Fruit fly (Drosophila melanogaster) whole organism, embryonic: ENCODE data around the gene Tango5.

ENCODE experiments used
- ATbp ChIP-seq: fragments of 200-800 bp; sonication (Bioruptor generic); optimal IDR thresholded peaks from 2 replicates; lab custom pipeline; 2017; ENCODE audit warnings: missing biosample characterization, mild to moderate bottlenecking, missing genetic modification characterization, missing genetic modification reagents
- Aef1 ChIP-seq: fragments of 200-800 bp; sonication (Bioruptor generic); IDR thresholded peaks from 3 replicates; pipeline ENCODE4 v1.3.6; 2022; ENCODE audit warnings: missing biosample characterization, missing genetic modification characterization
- Awh ChIP-seq: fragments of 200-800 bp; sonication (Bioruptor generic); IDR thresholded peaks from 2 replicates; pipeline ENCODE4, ENCODE4 v1.3.6; 2022; ENCODE audit warnings: missing biosample characterization, missing genetic modification characterization
- CG10959 ChIP-seq: fragments of 200-800 bp; sonication (Bioruptor generic); IDR thresholded peaks from 2 replicates; pipeline ENCODE4 v1.3.6; 2022; ENCODE audit warnings: missing biosample characterization, missing genetic modification characterization
- CG11247 ChIP-seq: fragments of 200-800 bp; sonication (Bioruptor generic); IDR thresholded peaks from 2 replicates; pipeline ENCODE4 v1.3.6; 2022; ENCODE audit warnings: missing biosample characterization, missing genetic modification characterization
- CG11504 ChIP-seq: fragments of 200-800 bp; sonication (Bioruptor generic); optimal IDR thresholded peaks from 3 replicates; lab custom pipeline; 2019; ENCODE audit warnings: missing biosample characterization, mild to moderate bottlenecking, missing genetic modification characterization, moderate library complexity
- CG12299 ChIP-seq: fragments of 200-800 bp; sonication (Bioruptor generic); optimal IDR thresholded peaks from 2 replicates; lab custom pipeline; 2018; ENCODE audit warnings: missing biosample characterization, mild to moderate bottlenecking, missing genetic modification characterization
- CG1529 ChIP-seq: fragments of 200-800 bp; sonication (Bioruptor generic); optimal IDR thresholded peaks from 3 replicates; lab custom pipeline; 2018; ENCODE audit warnings: missing biosample characterization, missing genetic modification characterization
- CG15514 ChIP-seq: fragments of 200-800 bp; sonication (Bioruptor generic); optimal IDR thresholded peaks from 3 replicates; lab custom pipeline; 2017; ENCODE audit warnings: missing biosample characterization, missing genetic modification characterization, mild to moderate bottlenecking, moderate library complexity, missing genetic modification reagents
- CG15601 ChIP-seq: fragments of 200-800 bp; sonication (Bioruptor generic); optimal IDR thresholded peaks from 3 replicates; lab custom pipeline; 2019; ENCODE audit warnings: missing biosample characterization, mild to moderate bottlenecking, missing genetic modification characterization, moderate library complexity
- CG17568 ChIP-seq: fragments of 200-800 bp; sonication (Bioruptor generic); optimal IDR thresholded peaks from 2 replicates; lab custom pipeline; 2018; ENCODE audit warnings: missing biosample characterization, mild to moderate bottlenecking, missing genetic modification characterization, moderate library complexity
- CG2875 ChIP-seq: fragments of 200-800 bp; sonication (Bioruptor generic); optimal IDR thresholded peaks from 2 replicates; lab custom pipeline; 2017; ENCODE audit warnings: missing biosample characterization, mild to moderate bottlenecking, missing genetic modification characterization, missing genetic modification reagents
- CG3281 ChIP-seq: fragments of 200-800 bp; sonication (Bioruptor generic); optimal IDR thresholded peaks from 3 replicates; lab custom pipeline; 2017; ENCODE audit warnings: missing biosample characterization, mild to moderate bottlenecking, missing genetic modification characterization
- CG33557 ChIP-seq: fragments of 200-800 bp; sonication (Bioruptor generic); optimal IDR thresholded peaks from 2 replicates; lab custom pipeline; 2019; ENCODE audit warnings: missing biosample characterization, mild to moderate bottlenecking, missing genetic modification characterization, moderate library complexity
- CG3726 ChIP-seq: fragments of 200-800 bp; sonication (Bioruptor generic); IDR thresholded peaks from 3 replicates; pipeline ENCODE4, ENCODE4 v1.3.6; 2022; ENCODE audit warnings: missing biosample characterization, missing genetic modification characterization
- CG4360 ChIP-seq: fragments of 200-800 bp; sonication (Bioruptor generic); IDR thresholded peaks from 2 replicates; pipeline ENCODE4 v1.3.6; 2022; ENCODE audit warnings: missing biosample characterization, missing genetic modification characterization
- CG43689 ChIP-seq: fragments of 200-800 bp; sonication (Bioruptor generic); IDR thresholded peaks from 2 replicates; pipeline ENCODE4 v1.3.6; 2022; ENCODE audit warnings: missing biosample characterization, missing genetic modification characterization
- CG7357 ChIP-seq: fragments of 200-800 bp; sonication (Bioruptor generic); IDR thresholded peaks from 3 replicates; pipeline ENCODE4 v1.3.6; 2022; ENCODE audit warnings: missing biosample characterization, missing genetic modification characterization
- CG7372 ChIP-seq: fragments of 200-800 bp; sonication (Bioruptor generic); IDR thresholded peaks from 2 replicates; pipeline ENCODE4 v1.3.6; 2022; ENCODE audit warnings: missing biosample characterization, missing genetic modification characterization
- CG9797 ChIP-seq: fragments of 200-800 bp; sonication (Bioruptor generic); optimal IDR thresholded peaks from 3 replicates; lab custom pipeline; 2018; ENCODE audit warnings: missing biosample characterization, mild to moderate bottlenecking, missing genetic modification characterization
- Dek ChIP-seq: fragments of 200-800 bp; sonication (Bioruptor generic); optimal IDR thresholded peaks from 3 replicates; lab custom pipeline; 2019; ENCODE audit warnings: missing biosample characterization, mild to moderate bottlenecking, missing genetic modification characterization, moderate library complexity
- Doc2 ChIP-seq: fragments of 200-800 bp; sonication (Bioruptor generic); IDR thresholded peaks from 2 replicates; pipeline ENCODE4 v1.3.6; 2022; ENCODE audit warnings: missing biosample characterization, missing genetic modification characterization
- Dp ChIP-seq: fragments of 200-800 bp; sonication (Bioruptor generic); optimal IDR thresholded peaks from 2 replicates; lab custom pipeline; 2018; ENCODE audit warnings: missing biosample characterization, mild to moderate bottlenecking, missing genetic modification characterization, moderate library complexity
- Hand ChIP-seq: fragments of 200-800 bp; sonication (Bioruptor generic); optimal IDR thresholded peaks from 2 replicates; lab custom pipeline; 2017; ENCODE audit warnings: mild to moderate bottlenecking, missing biosample characterization, missing genetic modification reagents, missing genetic modification characterization
- Hmx ChIP-seq: fragments of 200-800 bp; sonication (Bioruptor generic); optimal IDR thresholded peaks from 2 replicates; lab custom pipeline; 2016; ENCODE audit warnings: missing biosample characterization, missing genetic modification characterization
- Hr51 ChIP-seq, 2 experiments: fragments of 200-800 bp; sonication (Bioruptor generic); optimal IDR thresholded peaks; 2 replicates in 1 of 2; 3 replicates in 1 of 2; lab custom pipeline; 2016 to 2018; ENCODE audit warnings: missing biosample characterization in 2 of 2, missing genetic modification characterization in 2 of 2, mild to moderate bottlenecking in 1 of 2, moderate library complexity in 1 of 2
- Kr ChIP-seq: fragments of 200-800 bp; sonication (Bioruptor generic); optimal IDR thresholded peaks from 2 replicates; lab custom pipeline; 2017; ENCODE audit warnings: missing biosample characterization, mild to moderate bottlenecking, missing genetic modification characterization
- Mrtf ChIP-seq: fragments of 200-800 bp; sonication (Bioruptor generic); IDR thresholded peaks from 3 replicates; pipeline ENCODE4 v1.3.6; 2022; ENCODE audit warnings: missing biosample characterization, missing genetic modification characterization
- Ravus ChIP-seq: fragments of 200-800 bp; sonication (Bioruptor generic); IDR thresholded peaks from 2 replicates; pipeline ENCODE4 v1.3.6; 2022; ENCODE audit warnings: missing biosample characterization, missing genetic modification characterization
- Rx ChIP-seq: fragments of 200-800 bp; sonication (Bioruptor generic); IDR thresholded peaks from 2 replicates; pipeline ENCODE4 v1.3.6; 2022; ENCODE audit warnings: missing biosample characterization, missing genetic modification characterization
- Ssrp ChIP-seq: fragments of 200-800 bp; sonication (Bioruptor generic); optimal IDR thresholded peaks from 2 replicates; lab custom pipeline; 2018; ENCODE audit warnings: missing biosample characterization, mild to moderate bottlenecking, missing genetic modification characterization, moderate library complexity
- YL-1 ChIP-seq: fragments of 200-800 bp; sonication (Bioruptor generic); optimal IDR thresholded peaks from 3 replicates; lab custom pipeline; 2017; ENCODE audit warnings: missing biosample characterization, mild to moderate bottlenecking, missing genetic modification characterization
- bcd ChIP-seq: fragments of 200-800 bp; sonication (Bioruptor generic); optimal IDR thresholded peaks from 2 replicates; lab custom pipeline; 2017; ENCODE audit warnings: missing biosample characterization, mild to moderate bottlenecking, missing genetic modification characterization
- dm ChIP-seq: fragments of 200-800 bp; sonication (Bioruptor generic); optimal IDR thresholded peaks from 3 replicates; lab custom pipeline; 2016; ENCODE audit warnings: missing biosample characterization, missing genetic modification characterization
- eyg ChIP-seq: fragments of 200-800 bp; sonication (Bioruptor generic); optimal IDR thresholded peaks from 3 replicates; lab custom pipeline; 2016; ENCODE audit warnings: missing biosample characterization, missing genetic modification characterization
- gfzf ChIP-seq: fragments of 200-800 bp; sonication (Bioruptor generic); optimal IDR thresholded peaks from 2 replicates; lab custom pipeline; 2016; ENCODE audit warnings: missing biosample characterization, mild to moderate bottlenecking, missing genetic modification characterization, moderate library complexity
- ind ChIP-seq: fragments of 200-800 bp; sonication (Bioruptor generic); optimal IDR thresholded peaks from 3 replicates; lab custom pipeline; 2016; ENCODE audit warnings: missing biosample characterization, missing genetic modification characterization
- lmd ChIP-seq: fragments of 200-800 bp; sonication (Bioruptor generic); IDR thresholded peaks from 2 replicates; pipeline ENCODE4 v1.3.6; 2022; ENCODE audit warnings: missing biosample characterization, missing genetic modification characterization
- lola ChIP-seq, 3 experiments: fragments of >200 bp in 2 of 3; fragments of 200-800 bp in 1 of 3; sonication (Bioruptor generic) in 1 of 3; optimal IDR thresholded peaks; 2 replicates each; lab custom pipeline; 2017 to 2019; ENCODE audit warnings: missing biosample characterization in 3 of 3, missing genetic modification characterization in 3 of 3, mild to moderate bottlenecking in 1 of 3, moderate library complexity in 1 of 3
- nerfin-2 ChIP-seq: fragments of 200-800 bp; sonication (Bioruptor generic); IDR thresholded peaks from 2 replicates; pipeline ENCODE4 v1.3.6; 2022; ENCODE audit warnings: missing biosample characterization, missing genetic modification characterization; ENCODE audit not compliant: partially characterized antibody
- oc ChIP-seq: fragments of 200-800 bp; sonication (Bioruptor generic); optimal IDR thresholded peaks from 2 replicates; lab custom pipeline; 2018; ENCODE audit warnings: missing biosample characterization, mild to moderate bottlenecking, missing genetic modification characterization, moderate library complexity
- rib ChIP-seq: fragments of 200-800 bp; sonication (Bioruptor generic); IDR thresholded peaks from 2 replicates; pipeline ENCODE4 v1.3.6; 2022; ENCODE audit warnings: missing biosample characterization, missing genetic modification characterization
- salm ChIP-seq: fragments of 200-800 bp; sonication (Bioruptor generic); optimal IDR thresholded peaks from 2 replicates; lab custom pipeline; 2018; ENCODE audit warnings: missing biosample characterization, mild to moderate bottlenecking, missing genetic modification characterization
- scrt ChIP-seq: fragments of 200-800 bp; sonication (Bioruptor generic); optimal IDR thresholded peaks from 2 replicates; lab custom pipeline; 2018; ENCODE audit warnings: missing biosample characterization, mild to moderate bottlenecking, missing genetic modification characterization, moderate library complexity
- sens-2 ChIP-seq: fragments of 200-800 bp; sonication (Bioruptor generic); IDR thresholded peaks from 2 replicates; pipeline ENCODE4 v1.3.6; 2022; ENCODE audit warnings: missing biosample characterization, missing genetic modification characterization
- slp2 ChIP-seq: fragments of 200-800 bp; sonication (Bioruptor generic); optimal IDR thresholded peaks from 2 replicates; lab custom pipeline; 2016; ENCODE audit warnings: missing biosample characterization, missing genetic modification characterization
- stc ChIP-seq: fragments of 200-800 bp; sonication (Bioruptor generic); IDR thresholded peaks from 2 replicates; pipeline ENCODE4 v1.3.6; 2022; ENCODE audit warnings: missing biosample characterization, missing genetic modification characterization
- tio ChIP-seq: fragments of 200-800 bp; sonication (Bioruptor generic); optimal IDR thresholded peaks from 2 replicates; lab custom pipeline; 2017; ENCODE audit warnings: missing biosample characterization, missing genetic modification characterization, inconsistent platforms
- tll ChIP-seq, 2 experiments: fragments of 200-800 bp in 1 of 2; fragments of >200 bp in 1 of 2; sonication (Bioruptor generic) in 1 of 2; optimal IDR thresholded peaks; 2 replicates each; lab custom pipeline; 2017 to 2019; ENCODE audit warnings: missing biosample characterization in 2 of 2, missing genetic modification characterization in 2 of 2, mild to moderate bottlenecking in 1 of 2, moderate library complexity in 1 of 2
- unpg ChIP-seq: fragments of 200-800 bp; sonication (Bioruptor generic); optimal IDR thresholded peaks from 3 replicates; lab custom pipeline; 2018; ENCODE audit warnings: missing biosample characterization, mild to moderate bottlenecking, missing genetic modification characterization, moderate library complexity
- wdn ChIP-seq: fragments of 200-800 bp; sonication (Bioruptor generic); IDR thresholded peaks from 2 replicates; pipeline ENCODE4 v1.3.6; 2022; ENCODE audit warnings: missing biosample characterization, missing genetic modification characterization

Gene Tango5

DNA sequence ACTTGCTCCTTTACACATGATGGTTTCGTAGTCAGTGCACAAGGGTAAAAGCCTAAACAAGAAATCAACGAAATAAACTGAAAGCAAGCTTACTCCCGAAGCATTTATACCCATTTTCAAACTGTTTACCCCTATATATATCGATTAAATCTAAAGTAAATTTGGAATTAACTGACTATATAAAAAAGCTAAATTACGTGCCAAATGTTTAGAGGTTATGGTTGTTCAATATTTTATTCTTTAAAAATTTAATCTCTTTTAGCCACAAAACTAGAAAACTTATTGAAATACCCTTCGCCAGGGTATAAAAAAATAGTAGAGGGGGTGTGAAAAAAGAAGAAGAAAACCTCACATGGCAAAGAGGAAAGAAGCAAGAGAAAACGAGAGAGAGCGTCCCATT lies 32.4 kb downstream of the Tango5 start (continued):
- TF ChIP-seq CG12299 (tag; lab: Kevin White, UChicago) (peak; percentile 25), tio (peak; percentile 32), CG3726 (GFP tag; lab: Robert Waterston, UW) (no peak), stc (GFP tag; lab: Robert Waterston, UW) (no peak), CG33557 (GFP tag; lab: Kevin White, UChicago) (peak; percentile 30), slp2 (GFP tag; lab: Kevin White, UChicago) (peak; percentile 14), Ravus (GFP tag; lab: Robert Waterston, UW) (no peak), dm (GFP tag; lab: Kevin White, UChicago) (peak; percentile 7), CG2875 (GFP tag; lab: Kevin White, UChicago) (peak; percentile 9), ATbp (peak; percentile 53), wdn (GFP tag; lab: Robert Waterston, UW) (no peak), CG7372 (GFP tag; lab: Robert Waterston, UW) (no peak), Kr (GFP tag; lab: Kevin White, UChicago) (no peak), CG15601 (tag; lab: Kevin White, UChicago) (peak; percentile 52), CG17568 (GFP tag; lab: Kevin White, UChicago) (peak; percentile 10), CG15514 (GFP tag; lab: Kevin White, UChicago) (no peak), CG1529 (GFP tag; lab: Kevin White, UChicago) (peak; percentile 20), salm (peak; percentile 50), oc (tag; lab: Kevin White, UChicago) (peak; percentile 46), rib (GFP tag; lab: Robert Waterston, UW) (no peak), Dp (GFP tag; lab: Kevin White, UChicago) (no peak), Aef1 (GFP tag; lab: Robert Waterston, UW) (peak; percentile 48; the same call in 2 of the 3 replicates), CG11247 (GFP tag; lab: Robert Waterston, UW) (no peak), CG9797 (no peak), bcd (GFP tag; lab: Kevin White, UChicago) (peak; percentile 39), Hr51 (GFP tag; optimal IDR thresholded peaks at IDR 0.05; lab: Kevin White, UChicago) (peak; percentile 22 to 75), YL-1 (no peak), Rx (no peak), Doc2 (GFP tag; lab: Robert Waterston, UW) (no peak), CG10959 (GFP tag; lab: Robert Waterston, UW) (no peak), Awh (GFP tag; lab: Robert Waterston, UW) (peak; percentile 30; the same call in 1 of the 2 replicates), Hmx (GFP tag; lab: Kevin White, UChicago) (peak; percentile 21), tll (GFP tag; optimal IDR thresholded peaks at IDR 0.05; lab: Kevin White, UChicago) (no peak), CG4360 (no peak), unpg (GFP tag; lab: Kevin White, UChicago) (peak; percentile 69), lola (GFP tag; optimal IDR thresholded peaks at IDR 0.05; lab: Kevin White, UChicago) (peak in 1 of 3 experiments; percentile 74), Hand (GFP tag; lab: Kevin White, UChicago) (peak; percentile 49), gfzf (GFP tag; lab: Kevin White, UChicago) (no peak), Ssrp (tag; lab: Kevin White, UChicago) (peak; percentile 64), CG43689 (GFP tag; lab: Robert Waterston, UW) (no peak), eyg (GFP tag; lab: Kevin White, UChicago) (no peak), Mrtf (no peak), CG11504 (tag; lab: Kevin White, UChicago) (peak; percentile 74), lmd (peak; percentile 54), nerfin-2 (GFP tag; lab: Robert Waterston, UW) (no peak), CG3281 (GFP tag; lab: Kevin White, UChicago) (peak; percentile 58), scrt (GFP tag; lab: Kevin White, UChicago) (peak; percentile 61), ind (GFP tag; lab: Kevin White, UChicago) (peak; percentile 43), Dek (peak; percentile 38), CG7357 (GFP tag; lab: Robert Waterston, UW) (no peak), sens-2 (no peak)
